Fruit fly (Drosophila melanogaster) whole organism, embryonic: ENCODE data around the gene STUB1.

Experiments
- ATbp ChIP-seq: fragments of 200-800 bp; sonication (Bioruptor generic); optimal IDR thresholded peaks from 2 replicates; lab custom pipeline; 2017; ENCODE audit warnings: missing biosample characterization, mild to moderate bottlenecking, missing genetic modification characterization, missing genetic modification reagents
- Aef1 ChIP-seq: fragments of 200-800 bp; sonication (Bioruptor generic); IDR thresholded peaks from 3 replicates; pipeline ENCODE4 v1.3.6; 2022; ENCODE audit warnings: missing biosample characterization, missing genetic modification characterization
- B-H1 ChIP-seq: fragments of 200-800 bp; sonication (Bioruptor generic); IDR thresholded peaks from 3 replicates; pipeline ENCODE4 v1.3.6; 2022; ENCODE audit warnings: missing biosample characterization, missing genetic modification characterization
- Bteb2 ChIP-seq: fragments of 200-800 bp; sonication (Bioruptor generic); optimal IDR thresholded peaks from 2 replicates; lab custom pipeline; 2016; ENCODE audit warnings: missing biosample characterization, missing genetic modification characterization
- C15 ChIP-seq: fragments of 200-800 bp; sonication (Bioruptor generic); IDR thresholded peaks from 3 replicates; pipeline ENCODE4 v1.3.6; 2022; ENCODE audit warnings: missing biosample characterization, missing genetic modification characterization
- CG11560 ChIP-seq: fragments of 200-800 bp; sonication (Bioruptor generic); IDR thresholded peaks from 3 replicates; pipeline ENCODE4 v1.3.6; 2022; ENCODE audit warnings: missing biosample characterization, missing genetic modification characterization
- CG12155 ChIP-seq: fragments of 200-800 bp; sonication (Bioruptor generic); optimal IDR thresholded peaks from 3 replicates; lab custom pipeline; 2016; ENCODE audit warnings: missing biosample characterization, missing genetic modification characterization
- CG1233 ChIP-seq: fragments of 200-800 bp; sonication (Bioruptor generic); optimal IDR thresholded peaks from 4 replicates; lab custom pipeline; 2018; ENCODE audit warnings: missing biosample characterization, mild to moderate bottlenecking, missing genetic modification characterization
- CG12391 ChIP-seq: fragments of 200-800 bp; sonication (Bioruptor generic); optimal IDR thresholded peaks from 3 replicates; lab custom pipeline; 2018; ENCODE audit warnings: missing biosample characterization, mild to moderate bottlenecking, missing genetic modification characterization, moderate library complexity
- CG12769 ChIP-seq: fragments of 200-800 bp; sonication (Bioruptor generic); optimal IDR thresholded peaks from 2 replicates; lab custom pipeline; 2019; ENCODE audit warnings: missing biosample characterization, mild to moderate bottlenecking, missing genetic modification characterization, moderate library complexity
- CG13123 ChIP-seq: fragments of 200-800 bp; sonication (Bioruptor generic); optimal IDR thresholded peaks from 2 replicates; lab custom pipeline; 2016; ENCODE audit warnings: missing biosample characterization, missing genetic modification characterization
- CG16779 ChIP-seq: fragments of 200-800 bp; sonication (Bioruptor generic); IDR thresholded peaks from 2 replicates; pipeline ENCODE4 v1.3.6; 2022; ENCODE audit warnings: missing biosample characterization, missing genetic modification characterization
- CG31388 ChIP-seq: fragments of 200-800 bp; sonication (Bioruptor generic); optimal IDR thresholded peaks from 2 replicates; lab custom pipeline; 2016; ENCODE audit warnings: missing biosample characterization, missing genetic modification characterization
- CG3838 ChIP-seq: fragments of 200-800 bp; sonication (Bioruptor generic); optimal IDR thresholded peaks from 3 replicates; lab custom pipeline; 2016; ENCODE audit warnings: missing biosample characterization, missing genetic modification characterization
- CG4617 ChIP-seq: fragments of 200-800 bp; sonication (Bioruptor generic); optimal IDR thresholded peaks from 3 replicates; lab custom pipeline; 2016; ENCODE audit warnings: missing biosample characterization, missing genetic modification characterization, borderline replicate concordance
- CG6813 ChIP-seq: fragments of 200-800 bp; sonication (Bioruptor generic); optimal IDR thresholded peaks from 2 replicates; lab custom pipeline; 2017; ENCODE audit warnings: missing biosample characterization, missing genetic modification characterization, mild to moderate bottlenecking, moderate library complexity, missing genetic modification reagents
- CG8944 ChIP-seq: fragments of 200-800 bp; sonication (Bioruptor generic); optimal IDR thresholded peaks from 3 replicates; lab custom pipeline; 2016; ENCODE audit warnings: missing biosample characterization, missing genetic modification characterization
- Gug ChIP-seq: fragments of 200-800 bp; sonication (Bioruptor generic); IDR thresholded peaks from 4 replicates; pipeline ENCODE4 v1.3.6; 2022; ENCODE audit warnings: missing biosample characterization, missing genetic modification characterization
- H15 ChIP-seq: fragments of 200-800 bp; sonication (Bioruptor generic); IDR thresholded peaks from 3 replicates; pipeline ENCODE4 v1.3.6; 2022; ENCODE audit warnings: missing biosample characterization, missing genetic modification characterization
- HLHmδ ChIP-seq: fragments of 200-800 bp; sonication (Bioruptor generic); optimal IDR thresholded peaks from 2 replicates; lab custom pipeline; 2018; ENCODE audit warnings: missing biosample characterization, mild to moderate bottlenecking, missing genetic modification characterization, moderate library complexity
- HmgD ChIP-seq: fragments of 200-800 bp; sonication (Bioruptor generic); optimal IDR thresholded peaks from 3 replicates; lab custom pipeline; 2016; ENCODE audit warnings: missing biosample characterization, missing genetic modification characterization
- Hr78 ChIP-seq, 2 experiments: fragments of 200-800 bp in 1 of 2; fragments of >200 bp in 1 of 2; sonication (Bioruptor generic) in 1 of 2; optimal IDR thresholded peaks; 2 replicates each; lab custom pipeline; 2017 to 2019; ENCODE audit warnings: missing biosample characterization in 2 of 2, missing genetic modification characterization in 2 of 2, mild to moderate bottlenecking in 1 of 2, moderate library complexity in 1 of 2
- NC2β ChIP-seq: fragments of 200-800 bp; sonication (Bioruptor generic); optimal IDR thresholded peaks from 2 replicates; lab custom pipeline; 2016; ENCODE audit warnings: missing biosample characterization, missing genetic modification characterization
- Nf-YC ChIP-seq: fragments of 200-800 bp; optimal IDR thresholded peaks from 3 replicates; lab custom pipeline; 2019; ENCODE audit warnings: missing biosample characterization, mild to moderate bottlenecking, missing genetic modification characterization, moderate library complexity
- Oli ChIP-seq: fragments of 200-800 bp; sonication (Bioruptor generic); optimal IDR thresholded peaks from 2 replicates; lab custom pipeline; 2018; ENCODE audit warnings: missing biosample characterization, mild to moderate bottlenecking, missing genetic modification characterization, moderate library complexity
- Trl ChIP-seq, 3 experiments: fragments of >200 bp in 2 of 3; fragments of 200-800 bp in 1 of 3; sonication (Bioruptor generic) in 1 of 3; optimal IDR thresholded peaks; 2 replicates in 1 of 3; 3 replicates in 2 of 3; lab custom pipeline; 2016 to 2017; ENCODE audit warnings: missing biosample characterization in 1 of 3, missing genetic modification characterization in 1 of 3
- al ChIP-seq: fragments of 200-800 bp; sonication (Bioruptor generic); IDR thresholded peaks from 2 replicates; pipeline ENCODE4 v1.3.6; 2022; ENCODE audit warnings: missing biosample characterization, missing genetic modification characterization
- amos ChIP-seq: fragments of 200-800 bp; sonication (Bioruptor generic); IDR thresholded peaks from 2 replicates; pipeline ENCODE4 v1.3.6; 2022; ENCODE audit warnings: missing biosample characterization, missing genetic modification characterization; ENCODE audit not compliant: partially characterized antibody
- bsh ChIP-seq, 2 experiments: fragments of 200-800 bp; sonication (Bioruptor generic); optimal IDR thresholded peaks; 2 replicates each; lab custom pipeline; 2017 to 2018; ENCODE audit warnings: mild to moderate bottlenecking in 2 of 2, missing biosample characterization in 2 of 2, missing genetic modification characterization in 2 of 2, moderate library complexity in 1 of 2
- cad ChIP-seq: fragments of >200 bp; optimal IDR thresholded peaks from 2 replicates; lab custom pipeline; 2017; ENCODE audit warnings: missing biosample characterization, missing genetic modification characterization
- chinmo ChIP-seq: fragments of 200-800 bp; sonication (Bioruptor generic); IDR thresholded peaks from 4 replicates; pipeline ENCODE4 v1.3.6; 2022; ENCODE audit warnings: missing biosample characterization, missing genetic modification characterization; ENCODE audit not compliant: partially characterized antibody
- crp ChIP-seq, 2 experiments: fragments of 200-800 bp; sonication (Bioruptor generic); optimal IDR thresholded peaks; 2 replicates in 1 of 2; 3 replicates in 1 of 2; lab custom pipeline; 2017; ENCODE audit warnings: missing biosample characterization in 2 of 2, missing genetic modification characterization in 2 of 2, mild to moderate bottlenecking in 1 of 2, moderate library complexity in 1 of 2
- dmrt99B ChIP-seq: fragments of 200-800 bp; sonication (Bioruptor generic); optimal IDR thresholded peaks from 2 replicates; lab custom pipeline; 2018; ENCODE audit warnings: missing biosample characterization, mild to moderate bottlenecking, missing genetic modification characterization, moderate library complexity
- dysf ChIP-seq: fragments of 200-800 bp; sonication (Bioruptor generic); IDR thresholded peaks from 3 replicates; pipeline ENCODE4 v1.3.6; 2022; ENCODE audit warnings: missing biosample characterization, missing genetic modification characterization
- emc ChIP-seq: fragments of 200-800 bp; sonication (Bioruptor generic); optimal IDR thresholded peaks from 2 replicates; lab custom pipeline; 2016; ENCODE audit warnings: missing biosample characterization, missing genetic modification characterization
- fd96Cb ChIP-seq: fragments of 200-800 bp; sonication (Bioruptor generic); optimal IDR thresholded peaks from 2 replicates; lab custom pipeline; 2018; ENCODE audit warnings: missing biosample characterization, mild to moderate bottlenecking, missing genetic modification characterization, moderate library complexity
- gsb-n ChIP-seq: fragments of 200-800 bp; sonication (Bioruptor generic); optimal IDR thresholded peaks from 3 replicates; lab custom pipeline; 2018; ENCODE audit warnings: missing biosample characterization, mild to moderate bottlenecking, missing genetic modification characterization
- knrl ChIP-seq: fragments of 200-800 bp; sonication (Bioruptor generic); IDR thresholded peaks from 3 replicates; pipeline ENCODE4 v1.3.6; 2022; ENCODE audit warnings: missing biosample characterization, missing genetic modification characterization; ENCODE audit not compliant: partially characterized antibody
- mam ChIP-seq: fragments of 200-800 bp; sonication (Bioruptor generic); optimal IDR thresholded peaks from 3 replicates; lab custom pipeline; 2016; ENCODE audit warnings: missing biosample characterization, missing genetic modification characterization
- mirr ChIP-seq: fragments of 200-800 bp; sonication (Bioruptor generic); optimal IDR thresholded peaks from 3 replicates; lab custom pipeline; 2018; ENCODE audit warnings: missing biosample characterization, mild to moderate bottlenecking, missing genetic modification characterization
- nerfin-1 ChIP-seq: fragments of 200-800 bp; sonication (Bioruptor generic); optimal IDR thresholded peaks from 3 replicates; lab custom pipeline; 2019; ENCODE audit warnings: missing biosample characterization, mild to moderate bottlenecking, missing genetic modification characterization, moderate library complexity
- pb ChIP-seq: fragments of 200-800 bp; sonication (Bioruptor generic); optimal IDR thresholded peaks from 3 replicates; lab custom pipeline; 2016; ENCODE audit warnings: missing biosample characterization, missing genetic modification characterization
- repo ChIP-seq: fragments of 200-800 bp; sonication (Bioruptor generic); optimal IDR thresholded peaks from 2 replicates; lab custom pipeline; 2016; ENCODE audit warnings: missing biosample characterization, missing genetic modification characterization
- sd ChIP-seq: fragments of 200-800 bp; sonication (Bioruptor generic); optimal IDR thresholded peaks from 3 replicates; lab custom pipeline; 2018; ENCODE audit warnings: missing biosample characterization, mild to moderate bottlenecking, missing genetic modification characterization, moderate library complexity
- sug ChIP-seq: fragments of 200-800 bp; optimal IDR thresholded peaks from 2 replicates; lab custom pipeline; 2019; ENCODE audit warnings: missing biosample characterization, mild to moderate bottlenecking, missing genetic modification characterization, moderate library complexity
- tio ChIP-seq: fragments of 200-800 bp; sonication (Bioruptor generic); optimal IDR thresholded peaks from 2 replicates; lab custom pipeline; 2017; ENCODE audit warnings: missing biosample characterization, missing genetic modification characterization, inconsistent platforms
- unc-4 ChIP-seq: fragments of 200-800 bp; sonication (Bioruptor generic); IDR thresholded peaks from 2 replicates; pipeline ENCODE4 v1.3.6; 2022; ENCODE audit warnings: missing biosample characterization, missing genetic modification characterization; ENCODE audit not compliant: partially characterized antibody
- vnd ChIP-seq: fragments of 200-800 bp; sonication (Bioruptor generic); IDR thresholded peaks from 3 replicates; pipeline ENCODE4 v1.3.6; 2022; ENCODE audit warnings: missing biosample characterization, missing genetic modification characterization; ENCODE audit not compliant: partially characterized antibody
- wor ChIP-seq: fragments of 200-800 bp; sonication (Bioruptor generic); IDR thresholded peaks from 2 replicates; pipeline ENCODE4 v1.3.6; 2022; ENCODE audit warnings: missing biosample characterization, missing genetic modification characterization

STUB1 gene

dm6 chr2L:10408122-10408576 lies 29.2 kb upstream of the STUB1 start, which contains the start of the genes Ip259 and RpS27A (continued):
- TF ChIP-seq mirr (GFP tag; lab: Kevin White, UChicago) (peak; percentile 79), CG4617 (GFP tag; lab: Kevin White, UChicago) (peak; percentile 46), CG12769 (tag; lab: Kevin White, UChicago) (no peak), CG8944 (no peak), CG13123 (GFP tag; lab: Kevin White, UChicago) (peak; percentile 30), CG12155 (peak; percentile 33), CG31388 (GFP tag; lab: Kevin White, UChicago) (no peak), sug (tag; lab: Kevin White, UChicago) (peak; percentile 75), tio (peak; percentile 71), bsh (GFP tag; optimal IDR thresholded peaks at IDR 0.05; lab: Kevin White, UChicago) (peak in 1 of 2 experiments; percentile 61), Nf-YC (tag; lab: Kevin White, UChicago) (peak; percentile 56), mam (GFP tag; lab: Kevin White, UChicago) (peak; percentile 71), C15 (peak; percentile 65; the same call in 2 of the 3 replicates), Trl (optimal IDR thresholded peaks at IDR 0.05; lab: Kevin White, UChicago) (no peak), Trl (GFP tag; optimal IDR thresholded peaks at IDR 0.05; lab: Kevin White, UChicago) (peak; percentile 78), fd96Cb (peak; percentile 42), cad (GFP tag; lab: Kevin White, UChicago) (no peak), unc-4 (GFP tag; lab: Robert Waterston, UW) (no peak), wor (GFP tag; lab: Robert Waterston, UW) (no peak), gsb-n (peak; percentile 67), HmgD (GFP tag; lab: Kevin White, UChicago) (peak; percentile 35), al (GFP tag; lab: Robert Waterston, UW) (peak; percentile 56), pb (GFP tag; lab: Kevin White, UChicago) (peak; percentile 71), dmrt99B (no peak), nerfin-1 (tag; lab: Kevin White, UChicago) (peak; percentile 59), chinmo (GFP tag; lab: Robert Waterston, UW) (no peak), ATbp (GFP tag; lab: Kevin White, UChicago) (no peak), NC2β (GFP tag; lab: Kevin White, UChicago) (peak; percentile 96), Oli (tag; lab: Kevin White, UChicago) (no peak), HLHmδ (GFP tag; lab: Kevin White, UChicago) (peak; percentile 86), vnd (GFP tag; lab: Robert Waterston, UW) (no peak), CG3838 (GFP tag; lab: Kevin White, UChicago) (no peak), CG12391 (peak; percentile 68), CG1233 (GFP tag; lab: Kevin White, UChicago) (peak; percentile 89), CG11560 (tag; lab: Robert Waterston, UW) (no peak), Bteb2 (GFP tag; lab: Kevin White, UChicago) (peak; percentile 55), Aef1 (GFP tag; lab: Robert Waterston, UW) (peak; percentile 54; the same call in 2 of the 3 replicates), repo (GFP tag; lab: Kevin White, UChicago) (peak; percentile 39), Gug (GFP tag; lab: Robert Waterston, UW) (no peak; the same call in 3 of the 4 replicates), H15 (peak; percentile 71), Hr78 (GFP tag; optimal IDR thresholded peaks at IDR 0.05; lab: Kevin White, UChicago) (no peak), dysf (peak; percentile 77; the same call in 1 of the 3 replicates), crp (GFP tag; optimal IDR thresholded peaks at IDR 0.05; lab: Kevin White, UChicago) (peak in 1 of 2 experiments; percentile 47), knrl (GFP tag; lab: Robert Waterston, UW) (no peak; the same call in 2 of the 3 replicates), sd (no peak), CG6813 (peak; percentile 83), CG16779 (GFP tag; lab: Robert Waterston, UW) (peak; percentile 80), amos (GFP tag; lab: Robert Waterston, UW) (peak; percentile 38; the same call in 1 of the 2 replicates), emc (GFP tag; lab: Kevin White, UChicago) (peak; percentile 74), B-H1 (GFP tag; lab: Robert Waterston, UW) (peak; percentile 47; the same call in 2 of the 3 replicates)
